Worm (Caenorhabditis elegans) whole organism, late embryonic: Measurements from ENCODE around the gene mett-10.

Experiments used
- C08G9.2 ChIP-seq: sonication (generic microtip); optimal IDR thresholded peaks from 2 replicates; lab custom pipeline; 2016; ENCODE audit warnings: mild to moderate bottlenecking, missing genetic modification characterization, moderate library complexity, missing compliant biosample characterization
- F13H6.1 ChIP-seq: sonication (generic microtip); optimal IDR thresholded peaks from 2 replicates; lab custom pipeline; 2016; ENCODE audit warnings: missing genetic modification characterization, missing compliant biosample characterization
- ahr-1 ChIP-seq: sonication (generic microtip); optimal IDR thresholded peaks from 2 replicates; lab custom pipeline; 2016; ENCODE audit warnings: missing genetic modification characterization, missing compliant biosample characterization
- ama-1 ChIP-seq: fragments of 150-350 bp; optimal IDR thresholded peaks from 2 replicates; lab custom pipeline; 2014
- ceh-18 ChIP-seq: sonication (generic microtip); optimal IDR thresholded peaks from 2 replicates; lab custom pipeline; 2016; ENCODE audit warnings: missing genetic modification characterization, missing compliant biosample characterization
- ceh-2 ChIP-seq: sonication (generic microtip); optimal IDR thresholded peaks from 2 replicates; lab custom pipeline; 2016; ENCODE audit warnings: missing genotype, missing genetic modification characterization, missing compliant biosample characterization
- ceh-22 ChIP-seq: sonication (generic microtip); optimal IDR thresholded peaks from 2 replicates; lab custom pipeline; 2017; ENCODE audit warnings: missing biosample characterization, missing genetic modification characterization
- ceh-24 ChIP-seq: sonication (generic microtip); optimal IDR thresholded peaks from 2 replicates; lab custom pipeline; 2016; ENCODE audit warnings: mild to moderate bottlenecking, missing genetic modification characterization, missing compliant biosample characterization
- ceh-30 ChIP-seq: fragments of 150-350 bp; optimal IDR thresholded peaks from 2 replicates; lab custom pipeline; 2014; ENCODE audit warnings: missing biosample characterization, missing genetic modification characterization
- ceh-31 ChIP-seq: sonication (generic microtip); optimal IDR thresholded peaks from 2 replicates; lab custom pipeline; 2016; ENCODE audit warnings: missing genetic modification characterization, missing compliant biosample characterization
- ceh-34 ChIP-seq: sonication (generic microtip); optimal IDR thresholded peaks from 2 replicates; lab custom pipeline; 2016; ENCODE audit warnings: mild to moderate bottlenecking, missing genetic modification characterization, missing compliant biosample characterization
- ceh-45 ChIP-seq: fragments of 200-800 bp; sonication (Bioruptor generic); IDR thresholded peaks from 2 replicates; pipeline ENCODE4 v1.3.6; 2022; ENCODE audit warnings: missing genetic modification reagents, missing genetic modification characterization, missing compliant biosample characterization
- che-1 ChIP-seq: sonication (generic microtip); optimal IDR thresholded peaks from 2 replicates; lab custom pipeline; 2016; ENCODE audit warnings: mild to moderate bottlenecking, missing genetic modification characterization, missing compliant biosample characterization
- dve-1 ChIP-seq: sonication (generic microtip); optimal IDR thresholded peaks from 2 replicates; lab custom pipeline; 2017; ENCODE audit warnings: antibody characterized with exemption, mild to moderate bottlenecking, missing genetic modification characterization, missing compliant biosample characterization
- ets-4 ChIP-seq: sonication (generic microtip); optimal IDR thresholded peaks from 2 replicates; lab custom pipeline; 2016; ENCODE audit warnings: missing genetic modification characterization, missing compliant biosample characterization
- fax-1 ChIP-seq: sonication (generic microtip); optimal IDR thresholded peaks from 2 replicates; lab custom pipeline; 2016; ENCODE audit warnings: missing genotype, missing genetic modification characterization, missing compliant biosample characterization
- fkh-10 ChIP-seq: fragments of 150-350 bp; optimal IDR thresholded peaks from 2 replicates; lab custom pipeline; 2014; ENCODE audit warnings: missing biosample characterization, missing genetic modification reagents, missing genetic modification characterization
- hlh-30 ChIP-seq: sonication (generic microtip); optimal IDR thresholded peaks from 2 replicates; lab custom pipeline; 2017; ENCODE audit warnings: antibody characterized with exemption, missing genetic modification characterization, missing compliant biosample characterization; ENCODE audit not compliant: insufficient read depth
- lim-6 ChIP-seq: sonication (generic microtip); optimal IDR thresholded peaks from 2 replicates; lab custom pipeline; 2016; ENCODE audit warnings: missing genetic modification characterization, missing compliant biosample characterization
- lin-11 ChIP-seq: fragments of 200-800 bp; sonication (Bioruptor generic); optimal IDR thresholded peaks from 2 replicates; lab custom pipeline; 2018; ENCODE audit warnings: mild to moderate bottlenecking, missing genetic modification characterization, missing compliant biosample characterization
- mec-3 ChIP-seq: sonication (generic microtip); optimal IDR thresholded peaks from 2 replicates; lab custom pipeline; 2016; ENCODE audit warnings: borderline replicate concordance, missing genetic modification characterization, missing compliant biosample characterization
- nfya-1 ChIP-seq: sonication (generic microtip); optimal IDR thresholded peaks from 2 replicates; lab custom pipeline; 2017; ENCODE audit warnings: missing genetic modification characterization, mild to moderate bottlenecking, missing compliant biosample characterization, antibody characterized with exemption, moderate library complexity
- npax-4 ChIP-seq: sonication (generic microtip); optimal IDR thresholded peaks from 2 replicates; lab custom pipeline; 2016; ENCODE audit warnings: missing genetic modification characterization, missing compliant biosample characterization
- pag-3 ChIP-seq: sonication (generic microtip); optimal IDR thresholded peaks from 2 replicates; lab custom pipeline; 2016; ENCODE audit warnings: missing compliant biosample characterization, missing genetic modification characterization, borderline replicate concordance
- pax-1 ChIP-seq: fragments of 150-350 bp; optimal IDR thresholded peaks from 2 replicates; lab custom pipeline; 2014; ENCODE audit warnings: missing biosample characterization, missing genetic modification characterization
- pqm-1 ChIP-seq: sonication (generic microtip); optimal IDR thresholded peaks from 2 replicates; lab custom pipeline; 2016; ENCODE audit warnings: missing genetic modification characterization, missing compliant biosample characterization
- pros-1 ChIP-seq: fragments of 150-350 bp; optimal IDR thresholded peaks from 2 replicates; lab custom pipeline; 2014; ENCODE audit warnings: missing biosample characterization, missing genetic modification reagents, missing genetic modification characterization
- rnt-1 ChIP-seq: sonication (generic microtip); optimal IDR thresholded peaks from 2 replicates; lab custom pipeline; 2016; ENCODE audit warnings: missing genetic modification characterization, missing compliant biosample characterization
- sox-4 ChIP-seq: sonication (generic microtip); optimal IDR thresholded peaks from 2 replicates; lab custom pipeline; 2017; ENCODE audit warnings: mild to moderate bottlenecking, missing genetic modification characterization, inconsistent platforms, missing compliant biosample characterization
- syd-9 ChIP-seq: sonication (generic microtip); optimal IDR thresholded peaks from 2 replicates; lab custom pipeline; 2016; ENCODE audit warnings: mild to moderate bottlenecking, missing genetic modification characterization, moderate library complexity, missing compliant biosample characterization
- tbx-2 ChIP-seq: sonication (generic microtip); optimal IDR thresholded peaks from 2 replicates; lab custom pipeline; 2016; ENCODE audit warnings: missing genetic modification characterization, missing compliant biosample characterization
- tbx-7 ChIP-seq: sonication (generic microtip); optimal IDR thresholded peaks from 2 replicates; lab custom pipeline; 2016; ENCODE audit warnings: missing genotype, missing genetic modification characterization, missing compliant biosample characterization
- ttx-3 ChIP-seq: sonication (generic microtip); optimal IDR thresholded peaks from 2 replicates; lab custom pipeline; 2016; ENCODE audit warnings: missing genetic modification reagents, missing genetic modification characterization, missing compliant biosample characterization
- unc-42 ChIP-seq: sonication (generic microtip); optimal IDR thresholded peaks from 2 replicates; lab custom pipeline; 2016; ENCODE audit warnings: missing genotype, missing genetic modification characterization, missing compliant biosample characterization
- unc-55 ChIP-seq: sonication (generic microtip); optimal IDR thresholded peaks from 2 replicates; lab custom pipeline; 2017; ENCODE audit warnings: missing biosample characterization, missing genetic modification reagents, missing genetic modification characterization
- unc-86 ChIP-seq: sonication (generic microtip); optimal IDR thresholded peaks from 2 replicates; lab custom pipeline; 2016; ENCODE audit warnings: missing genetic modification characterization, missing compliant biosample characterization
- zip-5 ChIP-seq: sonication (generic microtip); optimal IDR thresholded peaks from 2 replicates; lab custom pipeline; 2016; ENCODE audit warnings: missing genetic modification characterization, missing compliant biosample characterization

Gene mett-10

ce11 chrIII:10096525-10096972, 18.3 kb upstream of the mett-10 start (continued):
- peak; percentile 67 for TF ChIP-seq pros-1 (tag; lab: Kevin White, UChicago)

ce11 chrIII:10097981-10098380, 16.9 kb upstream of the mett-10 start, which contains the start of gene spop-1:
Gene spop-1, minus strand, starts transcription at chrIII:10098081.
- no peak for TF ChIP-seq mec-3 (tag; lab: Kevin White, UChicago)
- TF ChIP-seq unc-86 (tag; lab: Kevin White, UChicago) = no peak
- no peak for TF ChIP-seq fax-1
- no peak for TF ChIP-seq ama-1 (lab: Kevin White, UChicago)
- TF ChIP-seq ceh-45 (GFP tag; lab: Robert Waterston, UW) = no peak
- TF ChIP-seq ahr-1 (tag; lab: Kevin White, UChicago) = no peak
- no peak for TF ChIP-seq pqm-1 (tag; lab: Kevin White, UChicago)
- no peak for TF ChIP-seq unc-42 (tag; lab: Kevin White, UChicago)
- no peak for TF ChIP-seq lim-6 (tag; lab: Kevin White, UChicago)
- no peak for TF ChIP-seq unc-55
- TF ChIP-seq sox-4 (tag; lab: Kevin White, UChicago) = no peak
- TF ChIP-seq ttx-3 = no peak

- TF ChIP-seq pax-1 (tag; lab: Kevin White, UChicago) = no peak
- no peak for TF ChIP-seq ahr-1 (tag; lab: Kevin White, UChicago)
- no peak for TF ChIP-seq F13H6.1 (tag; lab: Kevin White, UChicago)
- TF ChIP-seq ceh-2 (tag; lab: Kevin White, UChicago) = no peak
- no peak for TF ChIP-seq pqm-1 (tag; lab: Kevin White, UChicago)
- TF ChIP-seq ceh-24 (tag; lab: Kevin White, UChicago) = no peak
- no peak for TF ChIP-seq npax-4
- no peak for TF ChIP-seq ceh-31 (tag; lab: Kevin White, UChicago)
- TF ChIP-seq tbx-7 (tag; lab: Kevin White, UChicago) = no peak
- TF ChIP-seq ceh-18 (tag; lab: Kevin White, UChicago) = no peak
- TF ChIP-seq ceh-34 (tag; lab: Kevin White, UChicago) = no peak
- TF ChIP-seq pag-3 (tag; lab: Kevin White, UChicago) = no peak
- no peak for TF ChIP-seq C08G9.2
- TF ChIP-seq unc-55 = no peak
- TF ChIP-seq che-1 = no peak
- TF ChIP-seq ets-4 (tag; lab: Kevin White, UChicago) = no peak
- TF ChIP-seq ceh-22 (tag; lab: Kevin White, UChicago) = no peak
- TF ChIP-seq fkh-10 (GFP tag; lab: Kevin White, UChicago) = no peak
- TF ChIP-seq sox-4 (tag; lab: Kevin White, UChicago) = no peak
These were observed 13.5 kb upstream of the mett-10 start, which contains the start of gene kel-10 for ce11 chrIII:10101352-10101751. Gene kel-10, minus strand, starts transcription at chrIII:10101452.

ce11 chrIII:10106390-10106789, 8.4 kb upstream of the mett-10 start, which contains the start of gene srt-55:
Gene srt-55, minus strand, starts transcription at chrIII:10106490.
- TF ChIP-seq mec-3 (tag; lab: Kevin White, UChicago) = no peak
- no peak for TF ChIP-seq zip-5 (tag; lab: Kevin White, UChicago)

- TF ChIP-seq zip-5 (tag; lab: Kevin White, UChicago) (no peak), pax-1 (tag; lab: Kevin White, UChicago) (no peak), rnt-1 (tag; lab: Kevin White, UChicago) (no peak), npax-4 (no peak), unc-55 (no peak), lin-11 (tag; lab: Kevin White, UChicago) (no peak), nfya-1 (tag; lab: Kevin White, UChicago) (no peak), tbx-2 (tag; lab: Kevin White, UChicago) (no peak), fkh-10 (GFP tag; lab: Kevin White, UChicago) (no peak), ceh-34 (tag; lab: Kevin White, UChicago) (no peak), ets-4 (tag; lab: Kevin White, UChicago) (no peak), syd-9 (tag; lab: Kevin White, UChicago) (no peak), ceh-45 (GFP tag; lab: Robert Waterston, UW) (no peak), ceh-18 (tag; lab: Kevin White, UChicago) (no peak), hlh-30 (tag; lab: Kevin White, UChicago) (no peak), ceh-30 (tag; lab: Kevin White, UChicago) (no peak), dve-1 (tag; lab: Kevin White, UChicago) (no peak)
- TF ChIP-seq, all 69 proteins: peak for 0
These were observed 5.8 kb upstream of the mett-10 start, which contains the start of gene T16H12.9 for ce11 chrIII:10108995-10109394. Gene T16H12.9, plus strand, starts transcription at chrIII:10109295.
